Worm (Caenorhabditis elegans) whole organism, early embryonic: Measurements from ENCODE around the gene C27F2.7.

Experiments
- aly-1 ChIP-seq: sonication (generic microtip); optimal IDR thresholded peaks from 2 replicates; lab custom pipeline; 2016; ENCODE audit warnings: missing genetic modification characterization, missing compliant biosample characterization
- ama-1 ChIP-seq: fragments of 150-350 bp; optimal IDR thresholded peaks from 2 replicates; lab custom pipeline; 2014
- ets-7 ChIP-seq: sonication (generic microtip); optimal IDR thresholded peaks from 2 replicates; lab custom pipeline; 2016; ENCODE audit warnings: missing genotype, missing genetic modification characterization, missing compliant biosample characterization
- flt-1 ChIP-seq: fragments of 200-800 bp; sonication (Bioruptor generic); IDR thresholded peaks from 2 replicates; pipeline ENCODE4 v1.3.6; 2022; ENCODE audit warnings: missing genetic modification characterization, missing compliant biosample characterization
- hmbx-1 ChIP-seq: sonication (generic microtip); optimal IDR thresholded peaks from 2 replicates; lab custom pipeline; 2016; ENCODE audit warnings: mild to moderate bottlenecking, missing genetic modification characterization, missing compliant biosample characterization
- pes-1 ChIP-seq: fragments of 200-800 bp; sonication (Bioruptor generic); IDR thresholded peaks from 2 replicates; pipeline ENCODE4 v1.3.6; 2022; ENCODE audit warnings: missing genetic modification reagents, missing genetic modification characterization, missing compliant biosample characterization

DNA sequence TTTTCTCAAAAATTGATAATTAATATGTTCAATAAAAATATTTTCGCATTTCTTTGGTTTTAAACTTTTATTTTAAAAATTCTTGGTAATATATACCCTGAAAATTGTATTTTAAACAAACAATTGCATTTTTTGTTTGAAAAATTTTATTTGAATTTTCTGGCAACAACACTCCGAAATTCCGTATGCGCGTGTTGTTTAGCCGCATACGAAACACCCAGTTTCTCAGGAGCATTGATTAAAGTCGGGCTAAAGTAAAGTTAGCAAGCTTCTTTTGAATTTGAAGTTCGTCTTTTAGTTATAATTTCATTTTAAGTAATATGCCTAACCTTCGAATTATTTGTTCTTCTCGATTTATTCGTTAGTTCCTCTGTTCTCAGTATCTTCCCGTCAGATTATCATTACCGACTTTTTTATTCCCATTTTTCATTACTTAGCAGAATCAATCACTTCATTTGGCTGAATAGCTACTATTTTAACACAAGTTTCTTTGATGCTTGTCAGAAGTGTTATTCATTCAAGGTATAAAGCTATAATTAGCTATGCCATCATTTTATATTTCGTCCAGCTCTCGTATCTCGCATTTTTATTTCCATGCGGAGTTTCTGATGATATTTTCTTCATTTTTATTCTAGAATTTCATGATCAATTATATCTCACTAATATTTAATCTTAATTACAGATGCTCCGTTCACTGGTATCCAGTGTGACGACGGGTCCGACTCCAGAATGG lies 49.2 kb downstream of the C27F2.7 start, which contains the start of gene mrps-18C:
- TF ChIP-seq ama-1 (lab: Kevin White, UChicago) (no peak), flt-1 (no peak), hmbx-1 (tag; lab: Kevin White, UChicago) (no peak), pes-1 (GFP tag; lab: Robert Waterston, UW) (no peak), ets-7 (tag; lab: Kevin White, UChicago) (no peak), aly-1 (tag; lab: Kevin White, UChicago) (no peak)
